Worm (Caenorhabditis elegans) whole organism, mixed stage, embryonic: Measurements from ENCODE around the gene C01G10.4.

ENCODE experiments used
- blmp-1 ChIP-seq: fragments of 150-350 bp; optimal IDR thresholded peaks from 2 replicates; lab custom pipeline; 2014; ENCODE audit warnings: missing biosample characterization, missing genetic modification characterization
- mep-1 ChIP-seq: fragments of 150-350 bp; optimal IDR thresholded peaks from 2 replicates; lab custom pipeline; 2017; ENCODE audit warnings: missing biosample characterization, missing genetic modification reagents, missing genetic modification characterization, inconsistent platforms
- nhr-12 ChIP-seq: fragments of 150-350 bp; optimal IDR thresholded peaks from 2 replicates; lab custom pipeline; 2014; ENCODE audit warnings: missing biosample characterization, missing genetic modification characterization
- nhr-237 ChIP-seq: fragments of 150-350 bp; optimal IDR thresholded peaks from 2 replicates; lab custom pipeline; 2014; ENCODE audit warnings: missing biosample characterization, missing genetic modification characterization
- unc-39 ChIP-seq: fragments of 150-350 bp; optimal IDR thresholded peaks from 2 replicates; lab custom pipeline; 2014; ENCODE audit warnings: missing biosample characterization, missing genetic modification characterization
- unc-62 ChIP-seq: fragments of 150-350 bp; optimal IDR thresholded peaks from 2 replicates; lab custom pipeline; 2014; ENCODE audit warnings: missing biosample characterization, missing genetic modification reagents, missing genetic modification characterization
- ztf-11 ChIP-seq: fragments of 150-350 bp; optimal IDR thresholded peaks from 2 replicates; lab custom pipeline; 2014; ENCODE audit warnings: missing biosample characterization, missing genetic modification characterization

ce11 chrV:15082291-15082690 lies 7.2 kb upstream of the C01G10.4 start, which contains the start of the genes C01G10.10 and C01G10.9:
- TF ChIP-seq unc-62 (GFP tag; lab: Kevin White, UChicago) (no peak), unc-39 (tag; lab: Kevin White, UChicago) (no peak), mep-1 (tag; lab: Kevin White, UChicago) (no peak), blmp-1 (tag; lab: Kevin White, UChicago) (no peak), nhr-237 (tag; lab: Kevin White, UChicago) (no peak), nhr-12 (no peak), ztf-11 (no peak)
